Fruit fly (Drosophila melanogaster) whole organism, embryonic: ENCODE data around the gene IntS6.

ENCODE experiments used
- B-H2 ChIP-seq: fragments of 200-800 bp; sonication (Bioruptor generic); optimal IDR thresholded peaks from 2 replicates; lab custom pipeline; 2018; ENCODE audit warnings: missing biosample characterization, mild to moderate bottlenecking, missing genetic modification characterization
- CG11456 ChIP-seq: fragments of 200-800 bp; sonication (Bioruptor generic); IDR thresholded peaks from 3 replicates; pipeline ENCODE4 v1.3.6; 2022; ENCODE audit warnings: missing biosample characterization, missing genetic modification characterization
- CG12391 ChIP-seq: fragments of 200-800 bp; sonication (Bioruptor generic); optimal IDR thresholded peaks from 3 replicates; lab custom pipeline; 2018; ENCODE audit warnings: missing biosample characterization, mild to moderate bottlenecking, missing genetic modification characterization, moderate library complexity
- CG12744 ChIP-seq: fragments of 200-800 bp; sonication (Bioruptor generic); optimal IDR thresholded peaks from 2 replicates; lab custom pipeline; 2016; ENCODE audit warnings: missing biosample characterization, missing genetic modification characterization
- CG15269 ChIP-seq: fragments of 200-800 bp; sonication (Bioruptor generic); optimal IDR thresholded peaks from 2 replicates; lab custom pipeline; 2018; ENCODE audit warnings: missing biosample characterization, mild to moderate bottlenecking, missing genetic modification characterization, moderate library complexity
- CG15601 ChIP-seq: fragments of 200-800 bp; sonication (Bioruptor generic); optimal IDR thresholded peaks from 3 replicates; lab custom pipeline; 2019; ENCODE audit warnings: missing biosample characterization, mild to moderate bottlenecking, missing genetic modification characterization, moderate library complexity
- CG1602 ChIP-seq: fragments of 200-800 bp; sonication (Bioruptor generic); optimal IDR thresholded peaks from 3 replicates; lab custom pipeline; 2016; ENCODE audit warnings: missing biosample characterization, missing genetic modification characterization
- CG17186 ChIP-seq: fragments of 200-800 bp; sonication (Bioruptor generic); optimal IDR thresholded peaks from 3 replicates; lab custom pipeline; 2017; ENCODE audit warnings: missing biosample characterization, missing genetic modification reagents, missing genetic modification characterization
- CG17361 ChIP-seq: fragments of 200-800 bp; sonication (Bioruptor generic); IDR thresholded peaks from 3 replicates; pipeline ENCODE4 v1.3.6; 2022; ENCODE audit warnings: missing biosample characterization, missing genetic modification characterization
- CG30020 ChIP-seq: fragments of 200-800 bp; optimal IDR thresholded peaks from 2 replicates; lab custom pipeline; 2019; ENCODE audit warnings: missing biosample characterization, mild to moderate bottlenecking, missing genetic modification characterization, moderate library complexity
- CG3281 ChIP-seq: fragments of 200-800 bp; sonication (Bioruptor generic); optimal IDR thresholded peaks from 3 replicates; lab custom pipeline; 2017; ENCODE audit warnings: missing biosample characterization, mild to moderate bottlenecking, missing genetic modification characterization
- CG4360 ChIP-seq: fragments of 200-800 bp; sonication (Bioruptor generic); IDR thresholded peaks from 2 replicates; pipeline ENCODE4 v1.3.6; 2022; ENCODE audit warnings: missing biosample characterization, missing genetic modification characterization
- CG4424 ChIP-seq: fragments of 200-800 bp; sonication (Bioruptor generic); optimal IDR thresholded peaks from 3 replicates; lab custom pipeline; 2016; ENCODE audit warnings: missing biosample characterization, missing genetic modification characterization
- CG5953 ChIP-seq: fragments of 200-800 bp; sonication (Bioruptor generic); IDR thresholded peaks from 2 replicates; pipeline ENCODE4 v1.3.6; 2022; ENCODE audit warnings: missing biosample characterization, missing genetic modification characterization
- CG6854 ChIP-seq: fragments of 200-800 bp; sonication (Bioruptor generic); optimal IDR thresholded peaks from 3 replicates; lab custom pipeline; 2017; ENCODE audit warnings: missing biosample characterization, mild to moderate bottlenecking, missing genetic modification characterization
- CG7987 ChIP-seq: fragments of 200-800 bp; sonication (Bioruptor generic); optimal IDR thresholded peaks from 2 replicates; lab custom pipeline; 2018; ENCODE audit warnings: missing biosample characterization, mild to moderate bottlenecking, missing genetic modification characterization, moderate library complexity
- CG8388 ChIP-seq: fragments of 200-800 bp; sonication (Bioruptor generic); optimal IDR thresholded peaks from 2 replicates; lab custom pipeline; 2019; ENCODE audit warnings: missing biosample characterization, mild to moderate bottlenecking, missing genetic modification characterization, moderate library complexity
- CG9215 ChIP-seq: fragments of 200-800 bp; sonication (Bioruptor generic); IDR thresholded peaks from 2 replicates; pipeline ENCODE4 v1.3.6; 2022; ENCODE audit warnings: missing biosample characterization, missing genetic modification characterization
- Dip2 ChIP-seq: fragments of 200-800 bp; sonication (Bioruptor generic); IDR thresholded peaks from 2 replicates; pipeline ENCODE4 v1.3.6; 2022; ENCODE audit warnings: missing biosample characterization, missing genetic modification characterization
- Eip74EF ChIP-seq, 2 experiments: fragments of 200-800 bp in 1 of 2; fragments of >200 bp in 1 of 2; sonication (Bioruptor generic) in 1 of 2; optimal IDR thresholded peaks; 2 replicates each; lab custom pipeline; 2017 to 2019; ENCODE audit warnings: missing biosample characterization in 2 of 2, missing genetic modification characterization in 2 of 2, mild to moderate bottlenecking in 1 of 2, moderate library complexity in 1 of 2
- Elba2 ChIP-seq: fragments of 200-800 bp; sonication (Bioruptor generic); optimal IDR thresholded peaks from 3 replicates; lab custom pipeline; 2016; ENCODE audit warnings: missing biosample characterization, missing genetic modification characterization
- H2.0 ChIP-seq: fragments of 200-800 bp; sonication (Bioruptor generic); IDR thresholded peaks from 2 replicates; pipeline ENCODE4 v1.3.6; 2022; ENCODE audit warnings: missing biosample characterization, missing genetic modification characterization
- Hsf ChIP-seq: fragments of 200-800 bp; sonication (Bioruptor generic); optimal IDR thresholded peaks from 3 replicates; lab custom pipeline; 2016; ENCODE audit warnings: missing biosample characterization, missing genetic modification characterization
- Nf-YB ChIP-seq: fragments of 200-800 bp; sonication (Bioruptor generic); optimal IDR thresholded peaks from 3 replicates; lab custom pipeline; 2019; ENCODE audit warnings: missing biosample characterization, mild to moderate bottlenecking, missing genetic modification characterization, moderate library complexity
- NfI ChIP-seq: fragments of 200-800 bp; sonication (Bioruptor generic); optimal IDR thresholded peaks from 3 replicates; lab custom pipeline; 2018; ENCODE audit warnings: missing biosample characterization, mild to moderate bottlenecking, missing genetic modification characterization, moderate library complexity
- Sin3A ChIP-seq: fragments of >200 bp; optimal IDR thresholded peaks from 2 replicates; lab custom pipeline; 2018
- Xbp1 ChIP-seq: fragments of 200-800 bp; sonication (Bioruptor generic); optimal IDR thresholded peaks from 3 replicates; lab custom pipeline; 2016; ENCODE audit warnings: missing biosample characterization, mild to moderate bottlenecking, missing genetic modification characterization
- ase ChIP-seq: fragments of 200-800 bp; sonication (Bioruptor generic); IDR thresholded peaks from 3 replicates; pipeline ENCODE4 v1.3.6; 2022; ENCODE audit warnings: missing biosample characterization, missing genetic modification characterization
- crol ChIP-seq: fragments of 200-800 bp; sonication (Bioruptor generic); IDR thresholded peaks from 2 replicates; pipeline ENCODE4 v1.3.6; 2022; ENCODE audit warnings: missing biosample characterization, missing genetic modification characterization
- dmrt99B ChIP-seq: fragments of 200-800 bp; sonication (Bioruptor generic); optimal IDR thresholded peaks from 2 replicates; lab custom pipeline; 2018; ENCODE audit warnings: missing biosample characterization, mild to moderate bottlenecking, missing genetic modification characterization, moderate library complexity
- eve ChIP-seq, 2 experiments: fragments of >200 bp; optimal IDR thresholded peaks; 2 replicates each; lab custom pipeline; 2017; ENCODE audit warnings: missing biosample characterization in 2 of 2, missing genetic modification characterization in 2 of 2
- exex ChIP-seq: fragments of 200-800 bp; sonication (Bioruptor generic); optimal IDR thresholded peaks from 4 replicates; lab custom pipeline; 2018; ENCODE audit warnings: missing biosample characterization, mild to moderate bottlenecking, missing genetic modification characterization, moderate library complexity
- grau ChIP-seq: fragments of 200-800 bp; optimal IDR thresholded peaks from 3 replicates; lab custom pipeline; 2019; ENCODE audit warnings: missing biosample characterization, mild to moderate bottlenecking, missing genetic modification characterization, moderate library complexity
- hbn ChIP-seq: fragments of 200-800 bp; sonication (Bioruptor generic); IDR thresholded peaks from 2 replicates; pipeline ENCODE4 v1.3.6; 2022; ENCODE audit warnings: missing biosample characterization, missing genetic modification characterization; ENCODE audit not compliant: partially characterized antibody
- ken ChIP-seq: fragments of 200-800 bp; sonication (Bioruptor generic); IDR thresholded peaks from 3 replicates; pipeline ENCODE4 v1.3.6; 2022; ENCODE audit warnings: missing biosample characterization, missing genetic modification characterization
- pan ChIP-seq, 4 experiments: fragments of >200 bp in 3 of 4; fragments of 200-800 bp in 1 of 4; sonication (Bioruptor generic) in 1 of 4; optimal IDR thresholded peaks in 3 of 4; IDR thresholded peaks in 1 of 4; 2 replicates each; pipeline versions ENCODE4 v1.3.6 to Lab custom; 2017 to 2022; ENCODE audit warnings: missing biosample characterization in 2 of 4, missing genetic modification characterization in 2 of 4, mixed read lengths in 1 of 4
- phol ChIP-seq: fragments of 200-800 bp; sonication (Bioruptor generic); optimal IDR thresholded peaks from 3 replicates; lab custom pipeline; 2018; ENCODE audit warnings: missing biosample characterization, mild to moderate bottlenecking, missing genetic modification characterization, moderate library complexity
- pros ChIP-seq: fragments of 200-800 bp; sonication (Bioruptor generic); optimal IDR thresholded peaks from 3 replicates; lab custom pipeline; 2019; ENCODE audit warnings: missing biosample characterization, mild to moderate bottlenecking, missing genetic modification characterization, moderate library complexity
- pum ChIP-seq: fragments of 200-800 bp; sonication (Bioruptor generic); optimal IDR thresholded peaks from 2 replicates; lab custom pipeline; 2016; ENCODE audit warnings: missing biosample characterization, missing genetic modification characterization
- sob ChIP-seq: fragments of 200-800 bp; sonication (Bioruptor generic); IDR thresholded peaks from 2 replicates; pipeline ENCODE4 v1.3.6; 2022; ENCODE audit warnings: missing biosample characterization, missing genetic modification characterization
- sqz ChIP-seq: fragments of 200-800 bp; sonication (Bioruptor generic); optimal IDR thresholded peaks from 3 replicates; lab custom pipeline; 2018; ENCODE audit warnings: missing biosample characterization, mild to moderate bottlenecking, missing genetic modification characterization
- vfl ChIP-seq: fragments of 200-800 bp; sonication (Bioruptor generic); optimal IDR thresholded peaks from 2 replicates; lab custom pipeline; 2016; ENCODE audit warnings: missing biosample characterization, missing genetic modification characterization
- vnd ChIP-seq: fragments of 200-800 bp; sonication (Bioruptor generic); IDR thresholded peaks from 3 replicates; pipeline ENCODE4 v1.3.6; 2022; ENCODE audit warnings: missing biosample characterization, missing genetic modification characterization; ENCODE audit not compliant: partially characterized antibody
- zfh1 ChIP-seq: fragments of 200-800 bp; sonication (Bioruptor generic); IDR thresholded peaks from 3 replicates; pipeline ENCODE4 v1.3.6; 2022; ENCODE audit warnings: missing biosample characterization, missing genetic modification characterization

IntS6 gene

dm6 chrX:5746864-5747861 lies at the start of gene IntS6, which contains the start of gene Rtel1 (continued):
- TF ChIP-seq Hsf (GFP tag; lab: Kevin White, UChicago) = peak; percentile 93
- TF ChIP-seq eve (GFP tag; optimal IDR thresholded peaks at IDR 0.05; lab: Kevin White, UChicago) = peak in 1 of 2 experiments; percentile 12
- TF ChIP-seq CG4424 = peak; percentile 90
- no peak for TF ChIP-seq Dip2 (GFP tag; lab: Robert Waterston, UW)
- peak; percentile 39 for TF ChIP-seq Elba2 (GFP tag; lab: Kevin White, UChicago)
- TF ChIP-seq B-H2 = peak; percentile 93
- TF ChIP-seq CG6854 (GFP tag; lab: Kevin White, UChicago) = peak; percentile 57
- peak; percentile 90 for TF ChIP-seq dmrt99B
- peak; percentile 82 for TF ChIP-seq zfh1 (GFP tag; lab: Robert Waterston, UW)
- peak; percentile 73 for TF ChIP-seq exex (tag; lab: Kevin White, UChicago)

- TF ChIP-seq CG3281 (GFP tag; lab: Kevin White, UChicago) (no peak), CG4360 (GFP tag; lab: Robert Waterston, UW) (no peak), sqz (GFP tag; lab: Kevin White, UChicago) (no peak), CG12391 (no peak), CG9215 (GFP tag; lab: Robert Waterston, UW) (no peak), CG11456 (GFP tag; lab: Robert Waterston, UW) (no peak), NfI (GFP tag; lab: Kevin White, UChicago) (no peak), Nf-YB (GFP tag; lab: Kevin White, UChicago) (no peak), vnd (GFP tag; lab: Robert Waterston, UW) (no peak), CG8388 (GFP tag; lab: Kevin White, UChicago) (no peak), CG30020 (tag; lab: Kevin White, UChicago) (no peak), vfl (GFP tag; lab: Kevin White, UChicago) (no peak), Elba2 (GFP tag; lab: Kevin White, UChicago) (no peak), H2.0 (GFP tag; lab: Robert Waterston, UW) (no peak), phol (no peak), CG17186 (GFP tag; lab: Kevin White, UChicago) (no peak)
- TF ChIP-seq, all 482 proteins: peak for 0
These were observed 44.8 kb upstream of the IntS6 start, which contains the start of gene CG12239 for dm6 chrX:5791840-5792239. Gene CG12239, plus strand, starts transcription at chrX:5792140.

- no peak for TF ChIP-seq hbn
- TF ChIP-seq CG15601 (tag; lab: Kevin White, UChicago) = no peak
- TF ChIP-seq CG12391 = no peak
- TF ChIP-seq grau (tag; lab: Kevin White, UChicago) = no peak
- TF ChIP-seq CG1602 = no peak
- no peak for TF ChIP-seq pum
- TF ChIP-seq CG7987 (GFP tag; lab: Kevin White, UChicago) = no peak
These were observed 42.1 kb upstream of the IntS6 start, which contains the start of gene CG15767 for dm6 chrX:5789187-5789586. Gene CG15767, plus strand, starts transcription at chrX:5789487.

- TF ChIP-seq Sin3A (lab: Kevin White, UChicago) (no peak), ase (GFP tag; lab: Robert Waterston, UW) (no peak), vfl (GFP tag; lab: Kevin White, UChicago) (no peak), CG12744 (GFP tag; lab: Kevin White, UChicago) (no peak), Xbp1 (GFP tag; lab: Kevin White, UChicago) (peak; percentile 7), pros (peak; percentile 38), pan (optimal IDR thresholded peaks at IDR 0.05; lab: Kevin White, UChicago) (no peak), pan (GFP tag; optimal IDR thresholded peaks at IDR 0.05 in 1 of 2, IDR thresholded peaks at IDR 0.05 in 1 of 2) (peak in 1 of 2 experiments; percentile 52), Eip74EF (GFP tag; optimal IDR thresholded peaks at IDR 0.05; lab: Kevin White, UChicago) (no peak), crol (GFP tag; lab: Robert Waterston, UW) (no peak; the same call in 1 of the 2 replicates), CG17361 (GFP tag; lab: Robert Waterston, UW) (0 out of 3 replicates have a peak, but pooled peaks have one; percentile 37), sob (GFP tag; lab: Robert Waterston, UW) (0 out of 2 replicates have a peak, but pooled peaks have one; percentile 26), CG5953 (GFP tag; lab: Robert Waterston, UW) (0 out of 2 replicates have a peak, but pooled peaks have one; percentile 12), CG15269 (tag; lab: Kevin White, UChicago) (peak; percentile 57), ken (GFP tag; lab: Robert Waterston, UW) (peak; percentile 30; the same call in 1 of the 3 replicates)
These were observed 39.5 kb upstream of the IntS6 start for dm6 chrX:5786559-5786958.
